Fruit fly (Drosophila melanogaster) whole organism, prepupa: Measurements from ENCODE around the gene Edc3.
A peak's percentile ranks its signal among the peaks of the same experiment; 100 is the strongest.

ENCODE experiments used
- CG10669 ChIP-seq: fragments of 200-800 bp; sonication (Bioruptor generic); optimal IDR thresholded peaks from 3 replicates; lab custom pipeline; 2018; ENCODE audit warnings: missing biosample characterization, mild to moderate bottlenecking, missing genetic modification characterization, moderate library complexity
- CG11294 ChIP-seq: fragments of 200-800 bp; sonication (Bioruptor generic); IDR thresholded peaks from 2 replicates; pipeline ENCODE4 v1.3.6; 2022; ENCODE audit warnings: missing biosample characterization, missing genetic modification characterization
- CG11762 ChIP-seq: fragments of 200-800 bp; sonication (Bioruptor generic); optimal IDR thresholded peaks from 3 replicates; lab custom pipeline; 2016; ENCODE audit warnings: missing biosample characterization, missing genetic modification characterization; ENCODE audit not compliant: insufficient read depth
- CG11902 ChIP-seq: fragments of 200-800 bp; sonication (Bioruptor generic); optimal IDR thresholded peaks from 3 replicates; lab custom pipeline; 2016; ENCODE audit warnings: missing biosample characterization, missing genetic modification characterization
- CG15336 ChIP-seq: fragments of 200-800 bp; sonication (Bioruptor generic); IDR thresholded peaks from 2 replicates; pipeline ENCODE4 v1.3.6; 2022; ENCODE audit warnings: missing biosample characterization, missing genetic modification characterization
- CG1621 ChIP-seq: fragments of 200-800 bp; sonication (Bioruptor generic); optimal IDR thresholded peaks from 3 replicates; lab custom pipeline; 2018; ENCODE audit warnings: missing biosample characterization, mild to moderate bottlenecking, missing genetic modification characterization
- CG16779 ChIP-seq: fragments of 200-800 bp; sonication (Bioruptor generic); optimal IDR thresholded peaks from 3 replicates; lab custom pipeline; 2017; ENCODE audit warnings: missing biosample characterization, mild to moderate bottlenecking, missing genetic modification characterization
- CG3032 ChIP-seq: fragments of 200-800 bp; optimal IDR thresholded peaks from 2 replicates; lab custom pipeline; 2019; ENCODE audit warnings: missing biosample characterization, mild to moderate bottlenecking, missing genetic modification characterization, moderate library complexity
- CG31627 ChIP-seq: fragments of 200-800 bp; sonication (Bioruptor generic); optimal IDR thresholded peaks from 3 replicates; lab custom pipeline; 2016; ENCODE audit warnings: missing biosample characterization, missing genetic modification characterization
- CG34406 ChIP-seq: fragments of 200-800 bp; sonication (Bioruptor generic); optimal IDR thresholded peaks from 3 replicates; lab custom pipeline; 2016; ENCODE audit warnings: missing biosample characterization, missing genetic modification characterization
- CG3919 ChIP-seq: fragments of 200-800 bp; sonication (Bioruptor generic); optimal IDR thresholded peaks from 3 replicates; lab custom pipeline; 2016; ENCODE audit warnings: missing biosample characterization, missing genetic modification characterization
- CG6163 ChIP-seq: fragments of 200-800 bp; sonication (Bioruptor generic); IDR thresholded peaks from 3 replicates; pipeline ENCODE4 v1.3.6; 2022; ENCODE audit warnings: missing biosample characterization, missing genetic modification characterization
- CG6276 ChIP-seq: fragments of 200-800 bp; sonication (Bioruptor generic); optimal IDR thresholded peaks from 2 replicates; lab custom pipeline; 2017; ENCODE audit warnings: missing biosample characterization, mild to moderate bottlenecking, missing genetic modification characterization
- CG6808 ChIP-seq: fragments of 200-800 bp; sonication (Bioruptor generic); optimal IDR thresholded peaks from 3 replicates; lab custom pipeline; 2017; ENCODE audit warnings: missing biosample characterization, missing genetic modification characterization, mild to moderate bottlenecking, moderate library complexity, missing genetic modification reagents
- CG6854 ChIP-seq: fragments of 200-800 bp; sonication (Bioruptor generic); optimal IDR thresholded peaks from 2 replicates; lab custom pipeline; 2017; ENCODE audit warnings: missing biosample characterization, mild to moderate bottlenecking, missing genetic modification characterization
- CG7368 ChIP-seq: fragments of 200-800 bp; sonication (Bioruptor generic); optimal IDR thresholded peaks from 3 replicates; lab custom pipeline; 2016; ENCODE audit warnings: missing biosample characterization, missing genetic modification characterization
- CG8119 ChIP-seq: fragments of 200-800 bp; sonication (Bioruptor generic); IDR thresholded peaks from 3 replicates; pipeline ENCODE4 v1.3.6; 2022; ENCODE audit warnings: missing biosample characterization, missing genetic modification characterization
- CG8632 ChIP-seq: fragments of 200-800 bp; sonication (Bioruptor generic); optimal IDR thresholded peaks from 3 replicates; lab custom pipeline; 2016; ENCODE audit warnings: missing biosample characterization, missing genetic modification characterization
- Eip75B ChIP-seq: fragments of 200-800 bp; sonication (Bioruptor generic); optimal IDR thresholded peaks from 3 replicates; lab custom pipeline; 2016; ENCODE audit warnings: missing biosample characterization, missing genetic modification characterization
- Eip78C ChIP-seq: fragments of 200-800 bp; sonication (Bioruptor generic); peaks from one replicate; lab custom pipeline; 2016; ENCODE audit warnings: missing biosample characterization, missing genetic modification characterization
- Eip93F ChIP-seq: fragments of 200-800 bp; sonication (Bioruptor generic); optimal IDR thresholded peaks from 2 replicates; lab custom pipeline; 2016; ENCODE audit warnings: missing biosample characterization, mild to moderate bottlenecking, missing genetic modification characterization
- Ets21C ChIP-seq: fragments of 200-800 bp; sonication (Bioruptor generic); optimal IDR thresholded peaks from 3 replicates; lab custom pipeline; 2016; ENCODE audit warnings: missing biosample characterization, missing genetic modification characterization
- Ets96B ChIP-seq: fragments of 200-800 bp; optimal IDR thresholded peaks from 2 replicates; lab custom pipeline; 2019; ENCODE audit warnings: missing biosample characterization, mild to moderate bottlenecking, missing genetic modification characterization, moderate library complexity
- Gug ChIP-seq: fragments of 200-800 bp; sonication (Bioruptor generic); IDR thresholded peaks from 2 replicates; pipeline ENCODE4 v1.3.6; 2022; ENCODE audit warnings: missing biosample characterization, missing genetic modification characterization
- Hr38 ChIP-seq: sonication (Bioruptor generic); optimal IDR thresholded peaks from 2 replicates; lab custom pipeline; 2016; ENCODE audit warnings: missing biosample characterization, missing genetic modification characterization
- Hr4 ChIP-seq: fragments of 200-800 bp; sonication (Bioruptor generic); optimal IDR thresholded peaks from 3 replicates; lab custom pipeline; 2016; ENCODE audit warnings: missing biosample characterization, missing genetic modification characterization
- Lpt ChIP-seq: fragments of 200-800 bp; sonication (Bioruptor generic); optimal IDR thresholded peaks from 3 replicates; lab custom pipeline; 2016; ENCODE audit warnings: missing biosample characterization, missing genetic modification characterization
- Met ChIP-seq: fragments of 200-800 bp; sonication (Bioruptor generic); optimal IDR thresholded peaks from 3 replicates; lab custom pipeline; 2016; ENCODE audit warnings: missing biosample characterization, missing genetic modification characterization
- OdsH ChIP-seq: fragments of 200-800 bp; sonication (Bioruptor generic); optimal IDR thresholded peaks from 3 replicates; lab custom pipeline; 2016; ENCODE audit warnings: missing biosample characterization, missing genetic modification characterization
- Smox ChIP-seq: fragments of 200-800 bp; sonication (Bioruptor generic); optimal IDR thresholded peaks from 3 replicates; lab custom pipeline; 2016; ENCODE audit warnings: missing biosample characterization, missing genetic modification characterization
- Sox102F ChIP-seq: fragments of 200-800 bp; sonication (Bioruptor generic); optimal IDR thresholded peaks from 2 replicates; lab custom pipeline; 2016; ENCODE audit warnings: missing biosample characterization, mild to moderate bottlenecking, missing genetic modification characterization
- Sox14 ChIP-seq: fragments of 200-800 bp; sonication (Bioruptor generic); optimal IDR thresholded peaks from 3 replicates; lab custom pipeline; 2016; ENCODE audit warnings: missing biosample characterization, missing genetic modification characterization
- Sox15 ChIP-seq: fragments of 200-800 bp; sonication (Bioruptor generic); optimal IDR thresholded peaks from 3 replicates; lab custom pipeline; 2016; ENCODE audit warnings: missing biosample characterization, missing genetic modification characterization
- achi ChIP-seq: fragments of 200-800 bp; sonication (Bioruptor generic); optimal IDR thresholded peaks from 3 replicates; lab custom pipeline; 2016; ENCODE audit warnings: missing biosample characterization, missing genetic modification characterization
- acj6 ChIP-seq: fragments of 200-800 bp; sonication (Bioruptor generic); optimal IDR thresholded peaks from 3 replicates; lab custom pipeline; 2016; ENCODE audit warnings: missing biosample characterization, missing genetic modification characterization
- cyc ChIP-seq: fragments of 200-800 bp; sonication (Bioruptor generic); optimal IDR thresholded peaks from 3 replicates; lab custom pipeline; 2016; ENCODE audit warnings: missing biosample characterization, missing genetic modification characterization
- dac ChIP-seq: fragments of 200-800 bp; sonication (Bioruptor generic); optimal IDR thresholded peaks from 2 replicates; lab custom pipeline; 2017; ENCODE audit warnings: missing biosample characterization, mild to moderate bottlenecking, missing genetic modification characterization
- dsx ChIP-seq: fragments of 200-800 bp; optimal IDR thresholded peaks from 3 replicates; lab custom pipeline; 2019; ENCODE audit warnings: missing biosample characterization, mild to moderate bottlenecking, missing genetic modification characterization, moderate library complexity; ENCODE audit not compliant: poor library complexity, severe bottlenecking
- esn ChIP-seq: fragments of 200-800 bp; sonication (Bioruptor generic); optimal IDR thresholded peaks from 2 replicates; lab custom pipeline; 2016; ENCODE audit warnings: missing biosample characterization, mild to moderate bottlenecking, missing genetic modification characterization, moderate library complexity
- lz ChIP-seq: fragments of 200-800 bp; sonication (Bioruptor generic); optimal IDR thresholded peaks from 3 replicates; lab custom pipeline; 2016; ENCODE audit warnings: missing biosample characterization, missing genetic modification characterization
- net ChIP-seq: fragments of 200-800 bp; sonication (Bioruptor generic); optimal IDR thresholded peaks from 3 replicates; lab custom pipeline; 2016; ENCODE audit warnings: missing biosample characterization, missing genetic modification characterization
- pdm3 ChIP-seq: fragments of 200-800 bp; sonication (Bioruptor generic); optimal IDR thresholded peaks from 3 replicates; lab custom pipeline; 2016; ENCODE audit warnings: missing biosample characterization, missing genetic modification characterization
- salr ChIP-seq, 2 experiments: fragments of 200-800 bp; sonication (Bioruptor generic); optimal IDR thresholded peaks; 3 replicates each; lab custom pipeline; 2016 to 2018; ENCODE audit warnings: missing biosample characterization in 2 of 2, missing genetic modification characterization in 2 of 2, mild to moderate bottlenecking in 1 of 2
- spab ChIP-seq: fragments of 200-800 bp; sonication (Bioruptor generic); optimal IDR thresholded peaks from 2 replicates; lab custom pipeline; 2017; ENCODE audit warnings: missing biosample characterization, mild to moderate bottlenecking, missing genetic modification characterization, missing genetic modification reagents
- ss ChIP-seq, 2 experiments: fragments of 200-800 bp; sonication (Bioruptor generic); optimal IDR thresholded peaks; 2 replicates in 1 of 2; 3 replicates in 1 of 2; lab custom pipeline; 2017 to 2018; ENCODE audit warnings: mild to moderate bottlenecking in 2 of 2, missing biosample characterization in 2 of 2, missing genetic modification characterization in 2 of 2, moderate library complexity in 1 of 2
- vri ChIP-seq: fragments of 200-800 bp; sonication (Bioruptor generic); optimal IDR thresholded peaks from 3 replicates; lab custom pipeline; 2016; ENCODE audit warnings: missing biosample characterization, mild to moderate bottlenecking, missing genetic modification characterization

The Edc3 gene

dm6 chr3L:17578413-17578812, 48.8 kb upstream of the Edc3 start (continued):
- TF ChIP-seq CG31627 (GFP tag; lab: Kevin White, UChicago) (peak; percentile 72), Eip93F (GFP tag; lab: Kevin White, UChicago) (no peak), CG11762 (GFP tag; lab: Kevin White, UChicago) (peak; percentile 85), CG3032 (tag; lab: Kevin White, UChicago) (peak; percentile 99), CG10669 (GFP tag; lab: Kevin White, UChicago) (peak; percentile 97), CG6808 (GFP tag; lab: Kevin White, UChicago) (peak; percentile 97), CG3919 (GFP tag; lab: Kevin White, UChicago) (peak; percentile 92), CG8632 (peak; percentile 95), CG6276 (peak; percentile 77), CG6163 (GFP tag; lab: Robert Waterston, UW) (peak; percentile 91), Sox14 (GFP tag; lab: Kevin White, UChicago) (peak; percentile 88), Met (GFP tag; lab: Kevin White, UChicago) (peak; percentile 75), Ets96B (peak; percentile 99), CG1621 (tag; lab: Kevin White, UChicago) (peak; percentile 81), OdsH (peak; percentile 94), acj6 (GFP tag; lab: Kevin White, UChicago) (peak; percentile 94)
- TF ChIP-seq, all 60 proteins: peak for 53

dm6 chr3L:17577530-17578351, 48.1 kb upstream of the Edc3 start:
- TF ChIP-seq Hr4 (GFP tag; lab: Kevin White, UChicago) (no peak), esn (no peak), ss (GFP tag; optimal IDR thresholded peaks at IDR 0.05; lab: Kevin White, UChicago) (peak; percentile 7 to 17), Sox15 (GFP tag; lab: Kevin White, UChicago) (no peak), net (GFP tag; lab: Kevin White, UChicago) (no peak), CG11294 (no peak), dac (GFP tag; lab: Kevin White, UChicago) (no peak), CG15336 (peak; percentile 39; the same call in 1 of the 2 replicates), CG11902 (no peak), CG8632 (no peak), Lpt (GFP tag; lab: Kevin White, UChicago) (peak; percentile 57), salr (GFP tag; optimal IDR thresholded peaks at IDR 0.05; lab: Kevin White, UChicago) (peak in 1 of 2 experiments; percentile 9), CG6163 (GFP tag; lab: Robert Waterston, UW) (peak; percentile 4; the same call in 1 of the 3 replicates), Eip93F (GFP tag; lab: Kevin White, UChicago) (no peak), dsx (GFP tag; lab: Kevin White, UChicago) (no peak), vri (GFP tag; lab: Kevin White, UChicago) (peak; percentile 95), OdsH (no peak), Sox102F (GFP tag; lab: Kevin White, UChicago) (no peak), CG8119 (GFP tag; lab: Robert Waterston, UW) (peak; percentile 11; the same call in 1 of the 3 replicates), CG10669 (GFP tag; lab: Kevin White, UChicago) (no peak), acj6 (GFP tag; lab: Kevin White, UChicago) (no peak), Ets21C (GFP tag; lab: Kevin White, UChicago) (no peak), CG3032 (tag; lab: Kevin White, UChicago) (no peak), CG7368 (GFP tag; lab: Kevin White, UChicago) (no peak), Eip75B (GFP tag; lab: Kevin White, UChicago) (peak; percentile 88), spab (GFP tag; lab: Kevin White, UChicago) (no peak), cyc (no peak), CG31627 (GFP tag; lab: Kevin White, UChicago) (no peak), Smox (peak; percentile 2), CG3919 (GFP tag; lab: Kevin White, UChicago) (no peak), CG6854 (GFP tag; lab: Kevin White, UChicago) (peak; percentile 80), achi (peak; percentile 39), CG11762 (GFP tag; lab: Kevin White, UChicago) (peak; percentile 50), CG16779 (tag; lab: Kevin White, UChicago) (no peak), CG34406 (GFP tag; lab: Kevin White, UChicago) (no peak), pdm3 (no peak), lz (GFP tag; lab: Kevin White, UChicago) (no peak), Gug (no peak), Hr38 (no peak), Eip78C (GFP tag; lab: Kevin White, UChicago) (peak; percentile 63)
